Worm (Caenorhabditis elegans): ENCODE data around the gene F55A11.6.
A peak's percentile ranks its signal among the peaks of the same experiment; 100 is the strongest.

Gene F55A11.6

DNA sequence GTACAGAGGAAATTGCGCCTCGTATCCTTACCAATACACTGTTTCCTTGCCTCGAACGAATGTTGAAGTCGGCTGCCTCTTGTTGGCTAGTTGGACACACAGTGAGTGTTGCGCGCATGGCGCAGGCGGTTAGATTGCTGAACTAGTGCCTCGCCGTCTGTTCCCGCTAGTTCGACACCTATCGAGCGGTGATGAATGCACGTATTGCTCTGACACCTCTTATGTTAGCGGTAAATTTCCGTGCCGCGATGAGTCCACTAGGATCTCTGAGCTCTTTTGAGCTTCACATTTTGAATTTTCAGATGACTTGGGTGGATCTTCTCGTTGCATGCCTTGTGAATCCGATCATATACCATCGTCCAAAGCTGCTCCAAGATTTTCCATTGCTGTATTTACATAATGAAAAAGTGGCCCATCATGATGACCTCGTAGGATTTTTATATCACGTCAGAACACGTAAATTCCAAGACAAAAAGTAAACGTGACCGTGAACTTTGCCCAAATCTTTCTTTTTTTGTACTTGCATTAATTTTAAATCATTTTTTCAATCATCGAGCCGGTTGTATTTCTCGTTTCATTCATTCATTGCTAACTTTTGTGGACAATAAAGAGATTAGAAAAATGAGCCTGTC is 6.3 kb downstream of the F55A11.6 start, which contains the start of gene F55A11.11 (continued):
- TF ChIP-seq ztf-4 (tag; optimal IDR thresholded peaks at IDR 0.05) (no peak), nhr-21 (tag; optimal IDR thresholded peaks at IDR 0.05) (peak; percentile 48), nhr-23 (tag; optimal IDR thresholded peaks at IDR 0.05) (no peak), F13H6.1 (tag; optimal IDR thresholded peaks at IDR 0.05) (peak; percentile 80)

DNA sequence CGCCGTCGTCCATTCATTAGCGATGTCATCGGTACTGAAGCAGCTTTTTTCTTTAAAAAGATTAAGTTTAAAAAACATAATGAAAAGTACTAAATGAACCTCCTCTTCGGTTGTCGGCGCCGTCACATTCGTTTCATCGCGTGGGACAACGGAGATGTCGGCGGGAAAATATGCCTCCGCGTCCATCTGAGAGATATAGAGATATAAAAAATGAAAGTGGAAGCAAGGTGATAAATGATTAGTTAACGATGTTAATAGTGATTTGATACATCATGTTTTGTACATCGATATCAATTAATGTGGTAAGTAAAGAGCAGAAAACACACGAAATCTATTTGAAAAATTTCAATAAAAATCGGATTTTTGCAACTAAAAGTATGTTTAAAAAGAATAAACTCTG is 10.6 kb downstream of the F55A11.6 start, which contains the start of gene F55A11.7:
TSS of gene F55A11.7 (minus strand) at position 186 of the 400 bp plus-strand sequence.
- TF ChIP-seq unc-39 (tag; optimal IDR thresholded peaks at IDR 0.05): no peak
- no peak for TF ChIP-seq lin-11 (tag; optimal IDR thresholded peaks at IDR 0.05)
- no peak for TF ChIP-seq crh-2 (tag; optimal IDR thresholded peaks at IDR 0.05)
- TF ChIP-seq ztf-11 (tag; optimal IDR thresholded peaks at IDR 0.05): no peak
- TF ChIP-seq skn-1 (tag; optimal IDR thresholded peaks at IDR 0.05): no peak

DNA sequence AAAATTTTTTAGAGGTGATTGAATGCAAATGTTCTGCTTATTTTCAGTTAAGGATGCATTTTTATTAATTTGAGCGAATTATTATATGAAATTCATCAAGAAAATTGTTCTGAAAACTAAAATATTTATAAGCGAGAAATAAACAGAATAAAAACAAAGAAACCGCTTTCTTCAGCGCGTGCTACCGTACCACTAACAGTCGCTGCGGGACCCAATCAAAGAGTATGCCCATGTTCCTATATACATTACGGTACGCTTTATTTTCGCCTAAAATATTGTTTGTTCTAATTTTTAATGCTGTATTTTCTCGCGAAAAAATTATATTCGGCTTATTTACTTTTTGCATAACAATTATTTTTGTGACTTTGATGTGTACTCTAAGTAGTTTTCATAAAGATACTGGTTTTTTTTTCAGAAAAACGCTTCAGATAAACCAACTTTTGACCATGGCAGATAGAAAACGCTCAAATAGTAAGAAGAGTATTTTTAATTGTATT is 11.2 kb downstream of the F55A11.6 start, which contains the start of gene F55A11.8:
TSS of gene F55A11.8 (plus strand) at position 447 of the 497 bp plus-strand sequence.
- TF ChIP-seq unc-62 (GFP tag; optimal IDR thresholded peaks at IDR 0.05): no peak
- TF ChIP-seq sem-4 (tag; optimal IDR thresholded peaks at IDR 0.05): no peak
- no peak for TF ChIP-seq aly-2 (tag; optimal IDR thresholded peaks at IDR 0.05)
- TF ChIP-seq C34F6.9 (tag; optimal IDR thresholded peaks at IDR 0.05): no peak
- no peak for TF ChIP-seq nhr-129 (tag; optimal IDR thresholded peaks at IDR 0.05)
- TF ChIP-seq lin-13 (GFP tag; optimal IDR thresholded peaks at IDR 0.05): no peak
- no peak for TF ChIP-seq mbf-1 (tag; optimal IDR thresholded peaks at IDR 0.05)
- no peak for TF ChIP-seq R02D3.7 (tag; optimal IDR thresholded peaks at IDR 0.05)
- no peak for TF ChIP-seq lin-39 (tag; optimal IDR thresholded peaks at IDR 0.05)
- TF ChIP-seq zag-1 (tag; optimal IDR thresholded peaks at IDR 0.05): no peak
- TF ChIP-seq ZK546.5 (tag; optimal IDR thresholded peaks at IDR 0.05): no peak
- no peak for TF ChIP-seq nhr-6 (tag; optimal IDR thresholded peaks at IDR 0.05)
- TF ChIP-seq nhr-12 (tag; optimal IDR thresholded peaks at IDR 0.05): no peak

DNA sequence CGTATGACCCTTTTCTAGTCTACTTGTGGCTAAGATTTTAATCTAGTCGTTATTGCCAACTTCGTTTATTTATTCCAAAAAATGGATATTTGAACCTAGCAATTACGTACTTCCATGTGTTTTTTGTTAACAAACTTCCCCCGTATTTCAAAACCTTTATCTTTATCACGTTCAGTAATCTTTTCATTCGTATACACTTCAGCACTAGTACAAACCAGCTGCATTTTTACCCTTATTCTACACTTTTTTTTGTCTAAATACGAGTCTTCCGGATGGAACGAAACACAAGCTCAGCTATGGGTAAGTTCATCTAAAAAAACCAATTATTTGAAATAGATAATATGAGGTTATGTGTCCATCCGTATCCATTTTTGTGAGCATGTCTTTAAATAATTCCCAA is 12.8 kb downstream of the F55A11.6 start, which contains the start of gene D2023.1:
TSS of gene D2023.1 (plus strand) at position 77 of the 400 bp plus-strand sequence.
- TF ChIP-seq elt-1 (tag; optimal IDR thresholded peaks at IDR 0.05) (no peak), R02D3.7 (tag; optimal IDR thresholded peaks at IDR 0.05) (no peak), sma-9 (GFP tag; optimal IDR thresholded peaks at IDR 0.05) (no peak), sma-9 (tag; optimal IDR thresholded peaks at IDR 0.05) (no peak), peb-1 (tag; optimal IDR thresholded peaks at IDR 0.05) (no peak), lsy-2 (tag; optimal IDR thresholded peaks at IDR 0.05) (no peak), sem-4 (tag; optimal IDR thresholded peaks at IDR 0.05) (no peak), mab-5 (tag; optimal IDR thresholded peaks at IDR 0.05) (no peak), C34F6.9 (tag; optimal IDR thresholded peaks at IDR 0.05) (no peak), nhr-12 (tag; optimal IDR thresholded peaks at IDR 0.05) (no peak), dmd-4 (tag; optimal IDR thresholded peaks at IDR 0.05) (no peak), ZK546.5 (tag; optimal IDR thresholded peaks at IDR 0.05) (no peak)

DNA sequence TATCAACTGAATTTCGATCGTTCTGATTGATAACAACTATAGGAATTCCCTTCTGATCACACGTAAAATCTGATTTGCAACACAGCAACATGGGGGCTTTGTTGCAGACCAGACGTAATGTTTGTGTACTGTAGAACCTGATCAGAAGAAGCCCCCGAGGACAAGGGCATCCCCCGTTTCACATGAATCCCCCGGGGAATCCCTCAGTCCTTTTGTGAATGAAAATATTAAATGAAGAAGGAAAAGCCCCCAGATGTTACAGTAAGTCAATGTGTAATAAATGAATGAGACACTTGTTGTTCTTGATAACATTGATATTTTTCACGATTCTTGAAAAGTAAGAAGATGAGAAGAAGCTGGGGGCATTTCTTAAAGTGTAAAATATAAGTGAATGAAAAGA is 17.5 kb downstream of the F55A11.6 start:
- TF ChIP-seq sem-4 (tag; optimal IDR thresholded peaks at IDR 0.05) (no peak), nhr-25 (tag; optimal IDR thresholded peaks at IDR 0.05) (peak; percentile 81), blmp-1 (tag; optimal IDR thresholded peaks at IDR 0.05; ENCODE audit: insufficient read depth) (peak; percentile 38)

DNA sequence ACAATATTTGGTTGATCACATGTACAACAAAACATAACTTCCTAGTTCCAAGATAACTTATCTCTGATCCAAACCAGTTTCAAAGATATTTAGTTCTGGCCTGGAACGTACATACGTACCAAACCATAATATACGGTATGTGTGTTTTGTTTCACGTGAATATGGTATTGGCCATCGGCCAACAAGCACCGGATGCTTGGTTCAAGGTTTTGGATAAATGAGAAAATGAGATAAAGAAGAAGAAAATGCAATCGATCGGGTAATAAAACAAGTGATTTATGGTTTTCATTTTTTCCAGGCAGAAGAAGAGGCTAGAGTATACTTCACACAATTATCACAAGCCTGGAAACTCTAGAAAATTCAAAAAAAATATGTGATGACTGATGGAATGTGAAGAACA is 18.7 kb downstream of the F55A11.6 start:
- TF ChIP-seq nhr-11 (tag; optimal IDR thresholded peaks at IDR 0.05) (no peak), C34F6.9 (tag; optimal IDR thresholded peaks at IDR 0.05) (no peak), dmd-4 (tag; optimal IDR thresholded peaks at IDR 0.05) (no peak), mdl-1 (tag; optimal IDR thresholded peaks at IDR 0.05) (peak in 1 of 2 experiments; percentile 2), zag-1 (tag; optimal IDR thresholded peaks at IDR 0.05) (no peak), ztf-4 (tag; optimal IDR thresholded peaks at IDR 0.05) (no peak), ceh-16 (tag; optimal IDR thresholded peaks at IDR 0.05) (no peak), mab-5 (tag; optimal IDR thresholded peaks at IDR 0.05) (no peak), nhr-10 (tag; optimal IDR thresholded peaks at IDR 0.05) (no peak), ztf-1 (GFP tag; conservative IDR thresholded peaks at IDR 0.05) (no peak), mbf-1 (tag; optimal IDR thresholded peaks at IDR 0.05) (no peak), ama-1 (optimal IDR thresholded peaks at IDR 0.05) (no peak), crh-2 (tag; optimal IDR thresholded peaks at IDR 0.05) (no peak), sma-3 (GFP tag; optimal IDR thresholded peaks at IDR 0.05) (peak; percentile 59), sma-9 (GFP tag; optimal IDR thresholded peaks at IDR 0.05) (peak; percentile 79), sma-9 (tag; optimal IDR thresholded peaks at IDR 0.05) (no peak), peb-1 (tag; optimal IDR thresholded peaks at IDR 0.05) (no peak), nhr-25 (tag; optimal IDR thresholded peaks at IDR 0.05) (peak; percentile 52), aly-2 (tag; optimal IDR thresholded peaks at IDR 0.05) (no peak), nhr-77 (tag; optimal IDR thresholded peaks at IDR 0.05) (no peak), unc-39 (tag; optimal IDR thresholded peaks at IDR 0.05) (no peak), unc-55 (GFP tag; optimal IDR thresholded peaks at IDR 0.05) (no peak), egl-27 (tag; optimal IDR thresholded peaks at IDR 0.05) (peak; percentile 69), nhr-21 (tag; optimal IDR thresholded peaks at IDR 0.05) (peak; percentile 73), elt-3 (tag; optimal IDR thresholded peaks at IDR 0.05) (no peak)

Measured in whole organism, L2 larva.